Fruit fly (Drosophila melanogaster): ENCODE measurements around the gene CG15042.

CG15042 gene

DNA sequence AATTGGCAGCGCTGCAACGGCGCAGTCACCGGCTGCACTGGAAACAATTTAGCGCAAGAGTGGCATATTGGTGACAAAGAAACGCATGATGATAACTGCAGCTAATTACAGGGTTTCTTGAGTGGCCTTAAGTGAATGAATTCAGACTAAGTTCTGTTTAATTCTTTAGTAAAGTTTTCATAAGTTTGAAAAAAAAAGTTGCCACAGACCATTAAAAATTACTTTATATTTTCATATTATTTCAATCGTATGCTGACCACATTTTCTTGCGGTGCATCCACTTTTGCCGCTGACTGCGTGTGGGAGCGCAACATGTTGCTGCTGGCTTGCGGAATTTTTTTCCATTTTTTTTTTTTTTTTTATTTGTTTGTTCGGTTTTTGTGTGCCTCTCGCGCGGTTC is 24.4 kb upstream of the CG15042 start (continued):
- TF ChIP-seq nerfin-1 (tag; optimal IDR thresholded peaks at IDR 0.05) (peak; percentile 8), Sry-δ (GFP tag; optimal IDR thresholded peaks at IDR 0.05) (no peak), CG1233 (GFP tag; optimal IDR thresholded peaks at IDR 0.05) (no peak), Hand (GFP tag; optimal IDR thresholded peaks at IDR 0.05) (no peak), zfh1 (GFP tag; IDR thresholded peaks at IDR 0.05) (peak; percentile 51; the same call in 2 of the 3 replicates), Hr3 (GFP tag; optimal IDR thresholded peaks at IDR 0.05) (peak; percentile 22), zen2 (GFP tag; IDR thresholded peaks at IDR 0.05; ENCODE audit: partially characterized antibody) (no peak), CG1529 (GFP tag; optimal IDR thresholded peaks at IDR 0.05) (peak; percentile 26), usp (GFP tag; optimal IDR thresholded peaks at IDR 0.05) (no peak), CG10267 (tag; optimal IDR thresholded peaks at IDR 0.05) (peak; percentile 12), al (GFP tag; IDR thresholded peaks at IDR 0.05) (no peak), CG11723 (GFP tag; optimal IDR thresholded peaks at IDR 0.05) (no peak), CG6689 (GFP tag; IDR thresholded peaks at IDR 0.05) (peak; percentile 44; the same call in 1 of the 2 replicates), CG18262 (tag; optimal IDR thresholded peaks at IDR 0.05) (peak; percentile 51), her (GFP tag; optimal IDR thresholded peaks at IDR 0.05) (no peak), CG11093 (GFP tag; IDR thresholded peaks at IDR 0.05) (peak; percentile 59; the same call in 2 of the 3 replicates), gt (GFP tag; IDR thresholded peaks at IDR 0.05) (no peak), fd96Cb (tag; optimal IDR thresholded peaks at IDR 0.05) (peak; percentile 41), wor (GFP tag; IDR thresholded peaks at IDR 0.05) (peak; percentile 34; the same call in 1 of the 2 replicates), Ets65A (GFP tag) (peak; percentile 86), CG15011 (GFP tag; optimal IDR thresholded peaks at IDR 0.05) (no peak), CG10565 (GFP tag; optimal IDR thresholded peaks at IDR 0.05) (no peak), Awh (GFP tag; IDR thresholded peaks at IDR 0.05) (no peak), grau (tag; optimal IDR thresholded peaks at IDR 0.05) (peak; percentile 14), CG10366 (GFP tag; IDR thresholded peaks at IDR 0.05) (no peak), CG3407 (GFP tag; optimal IDR thresholded peaks at IDR 0.05) (peak; percentile 15), kah (GFP tag; optimal IDR thresholded peaks at IDR 0.05) (no peak), cato (GFP tag; optimal IDR thresholded peaks at IDR 0.05; ENCODE audit: borderline replicate concordance) (no peak), az2 (GFP tag; optimal IDR thresholded peaks at IDR 0.05) (peak; percentile 9), CG4707 (GFP tag; optimal IDR thresholded peaks at IDR 0.05) (no peak), sisA (GFP tag; IDR thresholded peaks at IDR 0.05) (peak; percentile 29; the same call in 1 of the 2 replicates), CG17612 (GFP tag; IDR thresholded peaks at IDR 0.05) (no peak), NFAT (GFP tag; IDR thresholded peaks at IDR 0.05) (no peak), dmrt99B (tag; optimal IDR thresholded peaks at IDR 0.05) (peak; percentile 56), CG17186 (GFP tag; optimal IDR thresholded peaks at IDR 0.05) (no peak), CG3995 (GFP tag; optimal IDR thresholded peaks at IDR 0.05) (no peak), lmd (GFP tag; IDR thresholded peaks at IDR 0.05) (peak; percentile 46; the same call in 1 of the 2 replicates), ara (GFP tag; IDR thresholded peaks at IDR 0.05) (0 out of 2 replicates have a peak, but pooled peaks have one; percentile 26), Nf-YA (GFP tag; IDR thresholded peaks at IDR 0.05) (no peak), Scr (GFP tag; IDR thresholded peaks at IDR 0.05; ENCODE audit: partially characterized antibody) (no peak), gem (tag; optimal IDR thresholded peaks at IDR 0.05) (peak; percentile 63), tup (GFP tag; optimal IDR thresholded peaks at IDR 0.05) (no peak), sc (optimal IDR thresholded peaks at IDR 0.05) (no peak), sc (GFP tag; optimal IDR thresholded peaks at IDR 0.05) (peak; percentile 11), abd-A (tag; optimal IDR thresholded peaks at IDR 0.05) (no peak), CG30403 (GFP tag; optimal IDR thresholded peaks at IDR 0.05) (peak; percentile 4), CG5953 (GFP tag; IDR thresholded peaks at IDR 0.05) (no peak), CG10959 (GFP tag; IDR thresholded peaks at IDR 0.05) (peak; percentile 30; the same call in 1 of the 2 replicates), CG13775 (GFP tag; optimal IDR thresholded peaks at IDR 0.05) (peak; percentile 28), CG18764 (GFP tag; optimal IDR thresholded peaks at IDR 0.05) (no peak), dpn (GFP tag; optimal IDR thresholded peaks at IDR 0.05) (no peak), CG7839 (tag; optimal IDR thresholded peaks at IDR 0.05) (peak; percentile 51)
